Worm (Caenorhabditis elegans): Measurements from ENCODE around the gene phlp-2.

The phlp-2 gene

DNA sequence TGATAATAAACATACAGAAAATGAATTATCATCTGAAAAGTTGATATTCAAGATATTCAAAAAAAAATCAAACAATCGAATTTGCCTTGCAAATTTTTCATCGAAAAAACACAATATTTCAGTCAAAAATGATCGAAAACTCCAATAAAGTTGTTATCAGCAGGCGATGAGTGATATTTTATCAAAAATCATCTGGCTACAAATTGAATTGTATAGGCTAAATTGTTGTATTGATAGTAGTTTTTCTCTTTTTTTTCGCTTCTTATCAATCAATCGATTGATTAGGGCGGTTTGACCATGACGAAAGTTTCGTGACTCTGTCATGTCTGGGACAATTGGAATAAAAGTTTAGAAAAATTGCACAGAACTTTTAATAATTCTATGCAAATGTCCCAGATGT lies 30.8 kb downstream of the phlp-2 start (continued):
- no peak for TF ChIP-seq sox-4 (tag; optimal IDR thresholded peaks at IDR 0.05)
- TF ChIP-seq ceh-8 (GFP tag; optimal IDR thresholded peaks at IDR 0.05), result no peak
- no peak for TF ChIP-seq tbx-2 (tag; optimal IDR thresholded peaks at IDR 0.05)
- TF ChIP-seq lin-13 (GFP tag; optimal IDR thresholded peaks at IDR 0.05), result no peak
- no peak for TF ChIP-seq nhr-71 (tag; optimal IDR thresholded peaks at IDR 0.05)
- no peak for TF ChIP-seq mef-2 (tag; optimal IDR thresholded peaks at IDR 0.05)
- no peak for TF ChIP-seq lin-15B (tag; optimal IDR thresholded peaks at IDR 0.05)
- TF ChIP-seq unc-98 (GFP tag; IDR thresholded peaks at IDR 0.05), result no peak
- TF ChIP-seq unc-130 (tag; optimal IDR thresholded peaks at IDR 0.05), result no peak
- no peak for TF ChIP-seq ceh-63 (GFP tag; optimal IDR thresholded peaks at IDR 0.05)
- no peak for TF ChIP-seq zip-4 (GFP tag; optimal IDR thresholded peaks at IDR 0.05)
- TF ChIP-seq nhr-47 (tag; optimal IDR thresholded peaks at IDR 0.05), result no peak
- TF ChIP-seq fkh-10 (GFP tag; optimal IDR thresholded peaks at IDR 0.05), result no peak
- no peak for TF ChIP-seq snpc-4 (tag; optimal IDR thresholded peaks at IDR 0.05)
- TF ChIP-seq mab-9 (GFP tag; IDR thresholded peaks at IDR 0.05), result no peak
- no peak for TF ChIP-seq dpl-1 (GFP tag; optimal IDR thresholded peaks at IDR 0.05)
- no peak for TF ChIP-seq ceh-82 (tag; optimal IDR thresholded peaks at IDR 0.05)
- TF ChIP-seq pax-3 (tag; optimal IDR thresholded peaks at IDR 0.05), result no peak
- no peak for TF ChIP-seq nhr-28 (tag; optimal IDR thresholded peaks at IDR 0.05)

DNA sequence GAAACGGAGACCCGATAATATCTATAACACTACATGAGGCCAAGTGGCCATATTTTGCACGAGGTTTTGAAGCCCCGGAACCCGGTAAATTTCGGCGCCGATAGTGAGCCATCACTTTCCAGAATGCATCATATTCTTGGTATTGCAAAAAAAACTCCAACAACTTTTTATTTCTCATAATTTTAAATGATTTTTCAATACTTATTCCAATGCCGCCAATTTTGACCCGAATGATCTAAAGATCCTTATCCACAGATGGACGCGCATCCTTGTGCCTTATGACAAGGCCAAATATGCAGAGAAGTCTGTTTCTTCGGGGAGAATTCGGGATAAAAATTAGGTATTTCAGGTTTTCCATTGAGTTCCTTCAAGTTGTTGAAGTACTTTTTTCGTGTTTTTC lies 31.9 kb downstream of the phlp-2 start:
- TF ChIP-seq nhr-20 (tag; optimal IDR thresholded peaks at IDR 0.05) (peak; percentile 49), nhr-85 (tag) (peak; percentile 86), lin-35 (GFP tag; optimal IDR thresholded peaks at IDR 0.05) (no peak)

DNA sequence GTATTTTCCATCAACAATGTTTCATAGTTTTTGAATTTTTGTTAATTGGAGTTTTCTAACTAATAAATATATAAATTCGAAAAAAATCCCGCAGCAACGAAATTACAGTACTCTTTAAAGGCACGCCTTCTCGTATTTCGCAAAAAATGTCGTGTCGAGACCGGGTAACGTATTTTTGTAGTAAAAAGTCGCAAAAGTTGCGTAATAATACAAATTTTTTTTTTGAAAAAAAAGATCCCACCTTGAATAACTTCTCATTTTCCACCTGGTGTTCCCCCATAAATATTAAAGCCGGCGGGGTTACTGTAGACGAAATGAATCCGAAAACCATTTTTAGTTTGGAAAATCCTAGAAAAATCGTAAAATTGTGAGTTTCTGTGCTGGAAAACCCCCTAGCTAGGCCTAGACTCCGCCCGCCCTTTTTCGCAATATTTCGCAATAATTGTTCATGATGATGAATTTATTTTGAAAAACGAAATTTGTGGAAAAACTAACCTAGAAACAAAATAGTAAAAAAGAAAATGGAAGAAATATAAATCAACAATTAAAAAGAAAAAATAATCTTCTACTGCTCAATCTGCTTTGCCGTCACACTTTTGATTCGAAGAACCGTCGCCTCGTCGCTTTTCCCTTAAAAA lies 33.1 kb downstream of the phlp-2 start, which contains the start of gene F43C1.7:
Gene F43C1.7 (minus strand): TSS at position 351 of the 638 bp plus-strand sequence.
- TF ChIP-seq mab-9 (GFP tag; IDR thresholded peaks at IDR 0.05) (no peak), skn-1 (tag; optimal IDR thresholded peaks at IDR 0.05) (peak; percentile 66), snu-23 (GFP tag; optimal IDR thresholded peaks at IDR 0.05) (no peak), swsn-7 (tag; optimal IDR thresholded peaks at IDR 0.05) (no peak), sup-37 (GFP tag; optimal IDR thresholded peaks at IDR 0.05) (no peak), zip-4 (GFP tag; optimal IDR thresholded peaks at IDR 0.05) (peak; percentile 30)

DNA sequence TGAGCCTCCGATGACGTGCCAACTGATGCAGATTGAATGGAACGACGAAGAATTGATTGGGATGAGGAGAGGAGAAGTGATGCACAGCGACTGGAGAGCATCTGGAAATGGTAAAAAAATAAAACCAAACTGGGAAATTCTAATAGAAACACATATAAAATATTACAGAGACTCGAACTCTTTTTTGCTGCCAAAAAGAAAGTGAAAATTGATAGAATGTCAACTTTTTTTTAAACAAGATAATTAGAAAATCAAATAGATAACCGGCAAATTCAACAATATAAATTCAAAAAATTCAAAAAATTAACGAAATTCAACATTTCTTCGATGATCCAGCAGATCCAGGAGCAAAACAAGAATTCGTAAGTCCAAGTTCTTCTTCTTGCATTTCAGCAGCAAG lies 34.2 kb downstream of the phlp-2 start, which contains the start of gene mrpl-21:
Gene mrpl-21 (minus strand): TSS at position 101 of the 400 bp plus-strand sequence.
- TF ChIP-seq nhr-85 (tag) (peak; percentile 2), snu-23 (GFP tag; optimal IDR thresholded peaks at IDR 0.05) (no peak), hlh-4 (tag; optimal IDR thresholded peaks at IDR 0.05) (no peak), F16B12.6 (tag; optimal IDR thresholded peaks at IDR 0.05) (no peak), ztf-4 (tag; optimal IDR thresholded peaks at IDR 0.05) (no peak), mef-2 (tag; optimal IDR thresholded peaks at IDR 0.05) (no peak), efl-1 (optimal IDR thresholded peaks at IDR 0.05) (no peak), efl-1 (GFP tag; optimal IDR thresholded peaks at IDR 0.05 in 1 of 2) (peak in 1 of 2 experiments; percentile 31), pqm-1 (tag; optimal IDR thresholded peaks at IDR 0.05) (no peak)

DNA sequence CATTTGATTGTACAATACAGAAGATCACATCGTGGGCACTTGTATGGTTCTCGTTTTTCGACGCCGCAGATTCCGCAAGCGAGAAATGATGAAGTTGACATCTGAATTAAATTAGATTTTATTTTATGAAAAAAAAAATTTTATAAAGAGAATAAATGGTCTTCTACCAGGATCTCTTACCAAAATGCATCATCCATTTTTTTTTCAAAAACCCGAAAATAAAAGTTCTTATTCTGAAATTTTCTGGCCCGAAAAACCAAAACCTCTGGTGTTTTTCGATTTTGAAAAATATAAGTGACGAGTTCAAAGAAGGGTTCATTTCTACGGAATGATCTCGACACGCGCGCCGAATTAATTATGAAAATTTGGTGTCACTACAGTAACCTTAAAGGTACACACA lies 35.0 kb downstream of the phlp-2 start, which contains the start of gene zhit-2:
Gene zhit-2 (minus strand): TSS at position 101 of the 400 bp plus-strand sequence.
- no peak for TF ChIP-seq ceh-88 (GFP tag; IDR thresholded peaks at IDR 0.05)
- no peak for TF ChIP-seq elt-3 (tag; optimal IDR thresholded peaks at IDR 0.05)
- TF ChIP-seq zip-4 (GFP tag; optimal IDR thresholded peaks at IDR 0.05), result no peak
